Fruit fly (Drosophila melanogaster) whole organism, embryonic: ENCODE data around the gene CG3097.
A peak's percentile ranks its signal among the peaks of the same experiment; 100 is the strongest.

Source experiments
- Asciz ChIP-seq: fragments of 200-800 bp; sonication (Bioruptor generic); optimal IDR thresholded peaks from 2 replicates; lab custom pipeline; 2017; ENCODE audit warnings: missing biosample characterization, mild to moderate bottlenecking, missing genetic modification characterization, missing genetic modification reagents
- Atf-2 ChIP-seq: fragments of 200-800 bp; sonication (Bioruptor generic); optimal IDR thresholded peaks from 2 replicates; lab custom pipeline; 2016; ENCODE audit warnings: missing biosample characterization, missing genetic modification characterization
- Bteb2 ChIP-seq: fragments of 200-800 bp; sonication (Bioruptor generic); optimal IDR thresholded peaks from 2 replicates; lab custom pipeline; 2016; ENCODE audit warnings: missing biosample characterization, missing genetic modification characterization
- CG10431 ChIP-seq: fragments of 200-800 bp; sonication (Bioruptor generic); optimal IDR thresholded peaks from 3 replicates; lab custom pipeline; 2018; ENCODE audit warnings: missing biosample characterization, mild to moderate bottlenecking, missing genetic modification characterization
- CG12071 ChIP-seq: fragments of 200-800 bp; sonication (Bioruptor generic); optimal IDR thresholded peaks from 3 replicates; lab custom pipeline; 2018; ENCODE audit warnings: missing biosample characterization, mild to moderate bottlenecking, missing genetic modification characterization
- CG13894 ChIP-seq: fragments of 200-800 bp; sonication (Bioruptor generic); optimal IDR thresholded peaks from 3 replicates; lab custom pipeline; 2018; ENCODE audit warnings: missing biosample characterization, mild to moderate bottlenecking, missing genetic modification characterization, moderate library complexity
- CG14441 ChIP-seq: fragments of 200-800 bp; sonication (Bioruptor generic); IDR thresholded peaks from 2 replicates; pipeline ENCODE4 v1.3.6; 2022; ENCODE audit warnings: missing biosample characterization, missing genetic modification characterization
- CG15479 ChIP-seq: fragments of 200-800 bp; sonication (Bioruptor generic); optimal IDR thresholded peaks from 3 replicates; lab custom pipeline; 2019; ENCODE audit warnings: missing biosample characterization, mild to moderate bottlenecking, missing genetic modification characterization, moderate library complexity
- CG17328 ChIP-seq: fragments of 200-800 bp; sonication (Bioruptor generic); IDR thresholded peaks from 2 replicates; pipeline ENCODE4 v1.3.6; 2022; ENCODE audit warnings: missing biosample characterization, missing genetic modification characterization
- CG17829 ChIP-seq: fragments of 200-800 bp; optimal IDR thresholded peaks from 2 replicates; lab custom pipeline; 2019; ENCODE audit warnings: missing biosample characterization, mild to moderate bottlenecking, missing genetic modification characterization, moderate library complexity
- CG18764 ChIP-seq: fragments of 200-800 bp; sonication (Bioruptor generic); optimal IDR thresholded peaks from 3 replicates; lab custom pipeline; 2016; ENCODE audit warnings: missing biosample characterization, missing genetic modification characterization
- CG31224 ChIP-seq: fragments of 200-800 bp; sonication (Bioruptor generic); IDR thresholded peaks from 2 replicates; pipeline ENCODE4 v1.3.6; 2022; ENCODE audit warnings: missing biosample characterization, missing genetic modification characterization
- CG6175 ChIP-seq: fragments of 200-800 bp; sonication (Bioruptor generic); IDR thresholded peaks from 3 replicates; pipeline ENCODE4 v1.3.6; 2022; ENCODE audit warnings: missing biosample characterization, missing genetic modification characterization
- CG6254 ChIP-seq: fragments of 200-800 bp; sonication (Bioruptor generic); optimal IDR thresholded peaks from 3 replicates; lab custom pipeline; 2017; ENCODE audit warnings: mild to moderate bottlenecking, missing biosample characterization, missing genetic modification reagents, missing genetic modification characterization
- CG6683 ChIP-seq: fragments of 200-800 bp; sonication (Bioruptor generic); optimal IDR thresholded peaks from 2 replicates; lab custom pipeline; 2017; ENCODE audit warnings: missing biosample characterization, mild to moderate bottlenecking, missing genetic modification characterization, missing genetic modification reagents
- CG7786 ChIP-seq: fragments of 200-800 bp; sonication (Bioruptor generic); optimal IDR thresholded peaks from 2 replicates; lab custom pipeline; 2016; ENCODE audit warnings: missing biosample characterization, missing genetic modification characterization
- CG7987 ChIP-seq: fragments of 200-800 bp; sonication (Bioruptor generic); optimal IDR thresholded peaks from 2 replicates; lab custom pipeline; 2018; ENCODE audit warnings: missing biosample characterization, mild to moderate bottlenecking, missing genetic modification characterization, moderate library complexity
- Dfd ChIP-seq, 2 experiments: fragments of >200 bp; optimal IDR thresholded peaks; 2 replicates each; lab custom pipeline; 2017; ENCODE audit warnings: missing biosample characterization in 2 of 2, missing genetic modification characterization in 2 of 2
- Dp ChIP-seq: fragments of 200-800 bp; sonication (Bioruptor generic); optimal IDR thresholded peaks from 2 replicates; lab custom pipeline; 2018; ENCODE audit warnings: missing biosample characterization, mild to moderate bottlenecking, missing genetic modification characterization, moderate library complexity
- E2f1 ChIP-seq: fragments of 200-800 bp; sonication (Bioruptor generic); IDR thresholded peaks from 2 replicates; pipeline ENCODE4 v1.3.6; 2022; ENCODE audit warnings: missing biosample characterization, missing genetic modification characterization
- Fer1 ChIP-seq: fragments of 200-800 bp; sonication (Bioruptor generic); optimal IDR thresholded peaks from 2 replicates; lab custom pipeline; 2017; ENCODE audit warnings: missing biosample characterization, mild to moderate bottlenecking, missing genetic modification characterization
- Hmr ChIP-seq: fragments of 200-800 bp; sonication (Bioruptor generic); optimal IDR thresholded peaks from 3 replicates; lab custom pipeline; 2017; ENCODE audit warnings: mild to moderate bottlenecking, missing biosample characterization, missing genetic modification reagents, missing genetic modification characterization
- NC2β ChIP-seq: fragments of 200-800 bp; sonication (Bioruptor generic); optimal IDR thresholded peaks from 2 replicates; lab custom pipeline; 2016; ENCODE audit warnings: missing biosample characterization, missing genetic modification characterization
- Oli ChIP-seq: fragments of 200-800 bp; sonication (Bioruptor generic); optimal IDR thresholded peaks from 2 replicates; lab custom pipeline; 2018; ENCODE audit warnings: missing biosample characterization, mild to moderate bottlenecking, missing genetic modification characterization, moderate library complexity
- Side ChIP-seq: fragments of 200-800 bp; sonication (Bioruptor generic); optimal IDR thresholded peaks from 2 replicates; lab custom pipeline; 2016; ENCODE audit warnings: missing biosample characterization, missing genetic modification characterization
- Ssrp ChIP-seq: fragments of 200-800 bp; sonication (Bioruptor generic); optimal IDR thresholded peaks from 2 replicates; lab custom pipeline; 2018; ENCODE audit warnings: missing biosample characterization, mild to moderate bottlenecking, missing genetic modification characterization, moderate library complexity
- TFAM ChIP-seq: fragments of 200-800 bp; sonication (Bioruptor generic); optimal IDR thresholded peaks from 2 replicates; lab custom pipeline; 2017; ENCODE audit warnings: missing biosample characterization, missing genetic modification characterization, inconsistent platforms
- Xrp1 ChIP-seq: fragments of 200-800 bp; sonication (Bioruptor generic); IDR thresholded peaks from 2 replicates; pipeline ENCODE4 v1.3.6; 2022; ENCODE audit warnings: missing biosample characterization, missing genetic modification characterization
- cato ChIP-seq: fragments of 200-800 bp; sonication (Bioruptor generic); optimal IDR thresholded peaks from 2 replicates; lab custom pipeline; 2016; ENCODE audit warnings: missing biosample characterization, missing genetic modification characterization, borderline replicate concordance
- chif ChIP-seq, 2 experiments: fragments of 200-800 bp; sonication (Bioruptor generic); optimal IDR thresholded peaks; 3 replicates each; lab custom pipeline; 2016; ENCODE audit warnings: missing biosample characterization in 2 of 2, missing genetic modification characterization in 2 of 2
- chinmo ChIP-seq: fragments of 200-800 bp; sonication (Bioruptor generic); IDR thresholded peaks from 4 replicates; pipeline ENCODE4 v1.3.6; 2022; ENCODE audit warnings: missing biosample characterization, missing genetic modification characterization; ENCODE audit not compliant: partially characterized antibody
- chm ChIP-seq: fragments of 200-800 bp; sonication (Bioruptor generic); IDR thresholded peaks from 2 replicates; pipeline ENCODE4 v1.3.6; 2022; ENCODE audit warnings: missing biosample characterization, missing genetic modification characterization
- crc ChIP-seq: fragments of 200-800 bp; sonication (Bioruptor generic); optimal IDR thresholded peaks from 2 replicates; lab custom pipeline; 2016; ENCODE audit warnings: missing biosample characterization, missing genetic modification characterization
- crp ChIP-seq, 2 experiments: fragments of 200-800 bp; sonication (Bioruptor generic); optimal IDR thresholded peaks; 2 replicates in 1 of 2; 3 replicates in 1 of 2; lab custom pipeline; 2017; ENCODE audit warnings: missing biosample characterization in 2 of 2, missing genetic modification characterization in 2 of 2, mild to moderate bottlenecking in 1 of 2, moderate library complexity in 1 of 2
- dpn ChIP-seq, 2 experiments: fragments of 200-800 bp; sonication (Bioruptor generic); optimal IDR thresholded peaks; 3 replicates each; lab custom pipeline; 2016; ENCODE audit warnings: missing biosample characterization in 2 of 2, missing genetic modification characterization in 2 of 2
- fd3F ChIP-seq: fragments of 200-800 bp; sonication (Bioruptor generic); optimal IDR thresholded peaks from 2 replicates; lab custom pipeline; 2018; ENCODE audit warnings: missing biosample characterization, mild to moderate bottlenecking, missing genetic modification characterization, moderate library complexity
- ftz-f1 ChIP-seq: fragments of 200-800 bp; sonication (Bioruptor generic); optimal IDR thresholded peaks from 2 replicates; lab custom pipeline; 2016; ENCODE audit warnings: missing biosample characterization, missing genetic modification characterization
- hbn ChIP-seq: fragments of 200-800 bp; sonication (Bioruptor generic); IDR thresholded peaks from 2 replicates; pipeline ENCODE4 v1.3.6; 2022; ENCODE audit warnings: missing biosample characterization, missing genetic modification characterization; ENCODE audit not compliant: partially characterized antibody
- hkb ChIP-seq, 2 experiments: fragments of 200-800 bp in 1 of 2; fragments of >200 bp in 1 of 2; sonication (Bioruptor generic) in 1 of 2; IDR thresholded peaks in 1 of 2; optimal IDR thresholded peaks in 1 of 2; 2 replicates each; pipeline versions ENCODE4 v1.3.6 to Lab custom; 2017 to 2022; ENCODE audit warnings: missing biosample characterization in 1 of 2, missing genetic modification characterization in 1 of 2
- klu ChIP-seq: fragments of 200-800 bp; sonication (Bioruptor generic); IDR thresholded peaks from 2 replicates; pipeline ENCODE4 v1.3.6; 2022; ENCODE audit warnings: missing biosample characterization, missing genetic modification characterization
- knrl ChIP-seq: fragments of 200-800 bp; sonication (Bioruptor generic); IDR thresholded peaks from 3 replicates; pipeline ENCODE4 v1.3.6; 2022; ENCODE audit warnings: missing biosample characterization, missing genetic modification characterization; ENCODE audit not compliant: partially characterized antibody
- pan ChIP-seq, 4 experiments: fragments of >200 bp in 3 of 4; fragments of 200-800 bp in 1 of 4; sonication (Bioruptor generic) in 1 of 4; optimal IDR thresholded peaks in 3 of 4; IDR thresholded peaks in 1 of 4; 2 replicates each; pipeline versions ENCODE4 v1.3.6 to Lab custom; 2017 to 2022; ENCODE audit warnings: missing biosample characterization in 2 of 4, missing genetic modification characterization in 2 of 4, mixed read lengths in 1 of 4
- peb ChIP-seq: fragments of 200-800 bp; sonication (Bioruptor generic); IDR thresholded peaks from 2 replicates; pipeline ENCODE4 v1.3.6; 2022; ENCODE audit warnings: missing biosample characterization, missing genetic modification characterization
- ranshi ChIP-seq: fragments of 200-800 bp; sonication (Bioruptor generic); IDR thresholded peaks from 2 replicates; pipeline ENCODE4 v1.3.6; 2022; ENCODE audit warnings: missing biosample characterization, missing genetic modification characterization
- trh ChIP-seq: fragments of 200-800 bp; sonication (Bioruptor generic); optimal IDR thresholded peaks from 2 replicates; lab custom pipeline; 2016; ENCODE audit warnings: missing biosample characterization, missing genetic modification characterization
- wor ChIP-seq: fragments of 200-800 bp; sonication (Bioruptor generic); IDR thresholded peaks from 2 replicates; pipeline ENCODE4 v1.3.6; 2022; ENCODE audit warnings: missing biosample characterization, missing genetic modification characterization
- zen ChIP-seq: fragments of 200-800 bp; sonication (Bioruptor generic); optimal IDR thresholded peaks from 3 replicates; lab custom pipeline; 2018; ENCODE audit warnings: missing biosample characterization, mild to moderate bottlenecking, missing genetic modification characterization, moderate library complexity
- zfh2 ChIP-seq: fragments of 200-800 bp; sonication (Bioruptor generic); optimal IDR thresholded peaks from 2 replicates; lab custom pipeline; 2016; ENCODE audit warnings: missing biosample characterization, missing genetic modification characterization

Gene CG3097

DNA sequence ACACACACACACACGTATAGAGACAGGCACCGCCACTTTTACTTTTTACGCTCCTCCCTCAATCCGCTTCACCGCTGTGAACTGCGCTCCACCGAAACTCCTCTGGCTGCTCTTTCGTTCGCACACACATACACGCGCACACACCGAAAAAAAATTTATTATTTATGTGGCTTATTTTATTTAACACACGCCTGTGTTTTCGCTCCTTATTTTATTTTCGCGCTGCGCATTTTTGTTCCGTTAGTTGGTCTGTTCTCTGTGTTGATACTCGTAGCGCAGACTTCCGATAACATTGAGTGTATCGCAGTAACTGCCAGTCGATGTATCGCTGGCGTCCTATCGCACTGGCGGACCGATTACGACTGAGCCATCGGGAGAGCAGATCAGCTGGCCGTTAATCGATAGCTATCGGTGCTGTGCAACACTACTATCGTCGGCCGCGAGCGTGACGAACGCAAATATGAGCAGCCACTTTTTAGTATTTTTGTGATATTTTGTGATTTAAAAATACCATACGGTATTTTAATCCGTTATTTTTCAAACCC lies 32.8 kb downstream of the CG3097 start, which contains the start of gene Snx27 (continued):
- peak; percentile 23 to 25 for TF ChIP-seq chif (GFP tag; optimal IDR thresholded peaks at IDR 0.05; lab: Kevin White, UChicago)
- peak; percentile 30 for TF ChIP-seq Side (GFP tag; lab: Kevin White, UChicago)
- no peak for TF ChIP-seq Ssrp (tag; lab: Kevin White, UChicago)
- peak; percentile 62 for TF ChIP-seq NC2β (GFP tag; lab: Kevin White, UChicago)
- no peak for TF ChIP-seq cato (GFP tag; lab: Kevin White, UChicago)
- peak; percentile 11 for TF ChIP-seq klu (GFP tag; lab: Robert Waterston, UW)
- peak; percentile 32 to 68 for TF ChIP-seq dpn (GFP tag; optimal IDR thresholded peaks at IDR 0.05; lab: Kevin White, UChicago)
- no peak for TF ChIP-seq trh (GFP tag; lab: Kevin White, UChicago)
- TF ChIP-seq CG6175: peak; percentile 48; the same call in 1 of the 3 replicates
- peak; percentile 67 for TF ChIP-seq chm
- TF ChIP-seq CG6254: no peak
- peak; percentile 93 to 98 for TF ChIP-seq crp (GFP tag; optimal IDR thresholded peaks at IDR 0.05; lab: Kevin White, UChicago)
- TF ChIP-seq zfh2 (GFP tag; lab: Kevin White, UChicago): peak; percentile 63
- TF ChIP-seq CG13894: peak; percentile 48
- peak; percentile 12 for TF ChIP-seq crc (GFP tag; lab: Kevin White, UChicago)
- TF ChIP-seq ftz-f1 (GFP tag; lab: Kevin White, UChicago): peak; percentile 26
- no peak for TF ChIP-seq fd3F (GFP tag; lab: Kevin White, UChicago)
- peak; percentile 76 for TF ChIP-seq Hmr
- TF ChIP-seq pan (optimal IDR thresholded peaks at IDR 0.05; lab: Kevin White, UChicago): no peak
- TF ChIP-seq pan (GFP tag; optimal IDR thresholded peaks at IDR 0.05 in 1 of 2, IDR thresholded peaks at IDR 0.05 in 1 of 2): peak in 1 of 2 experiments; percentile 5
- TF ChIP-seq TFAM: no peak
- no peak for TF ChIP-seq wor
- TF ChIP-seq knrl: peak; percentile 99
- peak; percentile 46 for TF ChIP-seq CG10431
- TF ChIP-seq zen (tag; lab: Kevin White, UChicago): peak; percentile 14
- 0 out of 2 replicates have a peak, but pooled peaks have one; percentile 6 for TF ChIP-seq ranshi
- TF ChIP-seq Dp (GFP tag; lab: Kevin White, UChicago): peak; percentile 70
- no peak for TF ChIP-seq CG18764 (GFP tag; lab: Kevin White, UChicago)
- TF ChIP-seq CG15479 (GFP tag; lab: Kevin White, UChicago): peak; percentile 5
- 0 out of 2 replicates have a peak, but pooled peaks have one; percentile 27 for TF ChIP-seq CG14441 (GFP tag; lab: Robert Waterston, UW)
- TF ChIP-seq peb (GFP tag; lab: Robert Waterston, UW): no peak
- no peak for TF ChIP-seq Oli
- peak; percentile 10 for TF ChIP-seq Atf-2 (GFP tag; lab: Kevin White, UChicago)
- no peak for TF ChIP-seq Dfd (GFP tag; optimal IDR thresholded peaks at IDR 0.05; lab: Kevin White, UChicago)
- peak; percentile 28 for TF ChIP-seq CG7786 (GFP tag; lab: Kevin White, UChicago)
- 0 out of 2 replicates have a peak, but pooled peaks have one; percentile 24 for TF ChIP-seq Xrp1 (GFP tag; lab: Robert Waterston, UW)
- TF ChIP-seq chinmo (GFP tag; lab: Robert Waterston, UW): peak; percentile 99
- no peak for TF ChIP-seq Asciz
- peak; percentile 50 for TF ChIP-seq Fer1 (GFP tag; lab: Kevin White, UChicago)
- TF ChIP-seq CG17328: peak; percentile 31; the same call in 1 of the 2 replicates
- TF ChIP-seq hkb (optimal IDR thresholded peaks at IDR 0.05; lab: Kevin White, UChicago): no peak
- peak; percentile 14; the same call in 1 of the 2 replicates for TF ChIP-seq hkb (GFP tag; IDR thresholded peaks at IDR 0.05; lab: Robert Waterston, UW)
- peak; percentile 57 for TF ChIP-seq CG17829 (tag; lab: Kevin White, UChicago)
- TF ChIP-seq hbn (GFP tag; lab: Robert Waterston, UW): peak; percentile 99
- TF ChIP-seq CG12071: no peak
- 0 out of 2 replicates have a peak, but pooled peaks have one; percentile 27 for TF ChIP-seq E2f1 (GFP tag; lab: Robert Waterston, UW)
- TF ChIP-seq CG31224 (GFP tag; lab: Robert Waterston, UW): 0 out of 2 replicates have a peak, but pooled peaks have one; percentile 19
- TF ChIP-seq CG7987 (GFP tag; lab: Kevin White, UChicago): peak; percentile 52
- no peak for TF ChIP-seq CG6683 (GFP tag; lab: Kevin White, UChicago)
- peak; percentile 56 for TF ChIP-seq Bteb2 (GFP tag; lab: Kevin White, UChicago)
